Fruit fly (Drosophila melanogaster): Measurements from ENCODE around the gene Fim.

DNA sequence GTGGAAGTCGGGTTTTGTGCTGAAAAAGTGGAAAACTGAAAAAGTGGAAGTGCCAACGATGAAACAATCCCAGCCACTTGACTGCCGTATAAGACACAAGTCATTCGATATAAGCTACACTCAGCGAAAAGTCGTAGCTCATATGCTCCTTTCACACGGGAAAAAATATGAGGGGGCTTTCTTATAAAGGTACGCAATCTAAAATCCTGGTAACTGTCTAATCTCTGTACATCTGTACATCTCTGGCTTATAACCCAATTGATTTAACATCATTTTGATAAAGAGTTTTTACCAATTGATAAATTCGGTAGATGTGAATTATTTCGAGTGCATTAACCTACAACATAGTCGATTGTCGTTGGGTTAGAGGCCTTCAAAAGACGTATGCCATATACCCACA is 26.9 kb downstream of the Fim start:
- TF ChIP-seq pan (optimal IDR thresholded peaks at IDR 0.05): no peak
- no peak for TF ChIP-seq psq (optimal IDR thresholded peaks at IDR 0.05)
- TF ChIP-seq usp (GFP tag; optimal IDR thresholded peaks at IDR 0.05): no peak

Data from whole organism.